4 fruit fly cellular contexts compared by ENCODE assay signal in genomic region chr3R:26893621-26894316, dm6.
TF ChIP-seq lines count a peak whose summit lies in the region.

No protein-coding gene starts in this region.

TF ChIP-seq in whole organism, adult, 20 proteins besides CTCF, POLR2A, EP300 and RAD21:
- TF ChIP-seq CG11617 (GFP tag; optimal IDR thresholded peaks at IDR 0.05; lab: Kevin White, UChicago) (no peak), kay (GFP tag; lab: Kevin White, UChicago; ENCODE audit: borderline replicate concordance) (peak; percentile 6)
TF ChIP-seq in whole organism, adult: peak in this region for 1.

TF ChIP-seq in whole organism, prepupa, 60 proteins besides CTCF, POLR2A, EP300 and RAD21 (continues in another document):
- TF ChIP-seq spab (GFP tag; optimal IDR thresholded peaks at IDR 0.05; lab: Kevin White, UChicago) (peak; percentile 17), Hr39 (GFP tag; optimal IDR thresholded peaks at IDR 0.05; lab: Kevin White, UChicago) (peak; percentile 54), svp (GFP tag; lab: Kevin White, UChicago) (peak; percentile 81), CG10631 (GFP tag; optimal IDR thresholded peaks at IDR 0.05; lab: Kevin White, UChicago) (peak; percentile 49), Eip75B (GFP tag; optimal IDR thresholded peaks at IDR 0.05; lab: Kevin White, UChicago) (peak; percentile 45), CG6163 (GFP tag; IDR thresholded peaks at IDR 0.05; lab: Robert Waterston, UW) (peak; percentile 54; the same call in 1 of the 3 replicates), CG8119 (GFP tag; IDR thresholded peaks at IDR 0.05; lab: Robert Waterston, UW) (peak; percentile 67), OdsH (GFP tag; optimal IDR thresholded peaks at IDR 0.05; lab: Kevin White, UChicago) (peak; percentile 47), CG8632 (GFP tag; optimal IDR thresholded peaks at IDR 0.05; lab: Kevin White, UChicago) (peak; percentile 32), CG3919 (GFP tag; optimal IDR thresholded peaks at IDR 0.05; lab: Kevin White, UChicago) (peak; percentile 61), CG6854 (GFP tag; optimal IDR thresholded peaks at IDR 0.05; lab: Kevin White, UChicago) (no peak), Gug (GFP tag; IDR thresholded peaks at IDR 0.05; lab: Robert Waterston, UW) (peak; percentile 31; the same call in 1 of the 2 replicates), Sox15 (GFP tag; optimal IDR thresholded peaks at IDR 0.05; lab: Kevin White, UChicago) (peak; percentile 31), salr (GFP tag; optimal IDR thresholded peaks at IDR 0.05; lab: Kevin White, UChicago) (peak in 1 of 2 experiments; percentile 31), fkh (GFP tag; optimal IDR thresholded peaks at IDR 0.05; lab: Kevin White, UChicago) (no peak), CG11762 (GFP tag; optimal IDR thresholded peaks at IDR 0.05; lab: Kevin White, UChicago; ENCODE audit: insufficient read depth) (peak; percentile 4), CG11902 (GFP tag; optimal IDR thresholded peaks at IDR 0.05; lab: Kevin White, UChicago) (peak; percentile 4), achi (GFP tag; optimal IDR thresholded peaks at IDR 0.05; lab: Kevin White, UChicago) (peak; percentile 53), Sox102F (GFP tag; optimal IDR thresholded peaks at IDR 0.05; lab: Kevin White, UChicago) (peak; percentile 51), CG11294 (GFP tag; IDR thresholded peaks at IDR 0.05; lab: Robert Waterston, UW) (no peak), Sox14 (GFP tag; optimal IDR thresholded peaks at IDR 0.05; lab: Kevin White, UChicago) (peak; percentile 64), eg (GFP tag; IDR thresholded peaks at IDR 0.05; lab: Robert Waterston, UW) (peak; percentile 33; the same call in 1 of the 3 replicates), esn (GFP tag; optimal IDR thresholded peaks at IDR 0.05; lab: Kevin White, UChicago) (peak; percentile 68), Smox (GFP tag; optimal IDR thresholded peaks at IDR 0.05; lab: Kevin White, UChicago) (peak; percentile 55), CG4318 (GFP tag; optimal IDR thresholded peaks at IDR 0.05; lab: Kevin White, UChicago) (peak; percentile 37), CG3032 (tag; optimal IDR thresholded peaks at IDR 0.05; lab: Kevin White, UChicago) (no peak), net (GFP tag; optimal IDR thresholded peaks at IDR 0.05; lab: Kevin White, UChicago) (peak; percentile 35), CG34406 (GFP tag; optimal IDR thresholded peaks at IDR 0.05; lab: Kevin White, UChicago) (peak; percentile 20), CG6808 (GFP tag; optimal IDR thresholded peaks at IDR 0.05; lab: Kevin White, UChicago) (no peak)

TF ChIP-seq in whole organism, pupa, 21 proteins besides CTCF, POLR2A, EP300 and RAD21:
- TF ChIP-seq CG15710 (tag; optimal IDR thresholded peaks at IDR 0.05; lab: Kevin White, UChicago) (peak; percentile 29), D1 (tag; optimal IDR thresholded peaks at IDR 0.05; lab: Kevin White, UChicago) (no peak), EcR (GFP tag; optimal IDR thresholded peaks at IDR 0.05; lab: Kevin White, UChicago) (peak; percentile 78), CG32121 (GFP tag; IDR thresholded peaks at IDR 0.05; lab: Robert Waterston, UW) (no peak), rn (GFP tag; IDR thresholded peaks at IDR 0.05; lab: Robert Waterston, UW) (no peak), gl (tag; optimal IDR thresholded peaks at IDR 0.05; lab: Kevin White, UChicago) (no peak), CG14655 (GFP tag; optimal IDR thresholded peaks at IDR 0.05; lab: Kevin White, UChicago) (peak; percentile 82), Pif1A (GFP tag; optimal IDR thresholded peaks at IDR 0.05; lab: Kevin White, UChicago) (peak; percentile 40), CG13204 (GFP tag; optimal IDR thresholded peaks at IDR 0.05; lab: Kevin White, UChicago) (no peak), CG8301 (tag; optimal IDR thresholded peaks at IDR 0.05; lab: Kevin White, UChicago) (peak; percentile 80), Pif1B (GFP tag; optimal IDR thresholded peaks at IDR 0.05; lab: Kevin White, UChicago) (no peak), fd96Ca (GFP tag; IDR thresholded peaks at IDR 0.05; lab: Robert Waterston, UW) (peak; percentile 52; the same call in 1 of the 3 replicates), CG4496 (GFP tag; IDR thresholded peaks at IDR 0.05; lab: Robert Waterston, UW) (no peak), CG34367 (tag; optimal IDR thresholded peaks at IDR 0.05; lab: Kevin White, UChicago) (peak; percentile 13), CG12605 (GFP tag; IDR thresholded peaks at IDR 0.05; lab: Robert Waterston, UW) (peak; percentile 25; the same call in 1 of the 2 replicates), Snoo (tag; optimal IDR thresholded peaks at IDR 0.05; lab: Kevin White, UChicago) (peak; percentile 18), CG17806 (tag; optimal IDR thresholded peaks at IDR 0.05; lab: Kevin White, UChicago) (peak; percentile 38), CG10348 (GFP tag; IDR thresholded peaks at IDR 0.05; lab: Robert Waterston, UW) (no peak), CG8159 (tag; optimal IDR thresholded peaks at IDR 0.05; lab: Kevin White, UChicago) (peak; percentile 43), Ets98B (GFP tag; IDR thresholded peaks at IDR 0.05; lab: Robert Waterston, UW) (peak; percentile 30; the same call in 1 of the 2 replicates), CG9948 (tag; optimal IDR thresholded peaks at IDR 0.05; lab: Kevin White, UChicago) (peak; percentile 42)

TF ChIP-seq in whole organism, wandering third instar larva, 38 proteins besides CTCF, POLR2A, EP300 and RAD21:
- no peak for TF ChIP-seq h (GFP tag; optimal IDR thresholded peaks at IDR 0.05; lab: Kevin White, UChicago)
- TF ChIP-seq usp (GFP tag; optimal IDR thresholded peaks at IDR 0.05; lab: Kevin White, UChicago) = no peak
- no peak for TF ChIP-seq dsf (GFP tag; optimal IDR thresholded peaks at IDR 0.05; lab: Kevin White, UChicago; ENCODE audit: borderline replicate concordance)
- peak; percentile 43 for TF ChIP-seq ey (GFP tag; optimal IDR thresholded peaks at IDR 0.05; lab: Kevin White, UChicago)
- no peak for TF ChIP-seq pan (optimal IDR thresholded peaks at IDR 0.05; lab: Kevin White, UChicago)
- peak; percentile 36 for TF ChIP-seq OdsH (GFP tag; optimal IDR thresholded peaks at IDR 0.05; lab: Kevin White, UChicago)
- peak; percentile 34 for TF ChIP-seq psq (GFP tag; optimal IDR thresholded peaks at IDR 0.05; lab: Kevin White, UChicago)
- TF ChIP-seq GATAd (GFP tag; optimal IDR thresholded peaks at IDR 0.05; lab: Kevin White, UChicago) = no peak
- peak; percentile 41 for TF ChIP-seq fru (GFP tag; optimal IDR thresholded peaks at IDR 0.05; lab: Kevin White, UChicago)
- TF ChIP-seq foxo (GFP tag; optimal IDR thresholded peaks at IDR 0.05; lab: Kevin White, UChicago) = peak in 1 of 2 experiments; percentile 47
- TF ChIP-seq tai (GFP tag; optimal IDR thresholded peaks at IDR 0.05; lab: Kevin White, UChicago) = no peak
- TF ChIP-seq Dfd (GFP tag; optimal IDR thresholded peaks at IDR 0.05; lab: Kevin White, UChicago) = no peak
- no peak for TF ChIP-seq N (GFP tag; optimal IDR thresholded peaks at IDR 0.05; lab: Kevin White, UChicago)
- TF ChIP-seq rgr (GFP tag; optimal IDR thresholded peaks at IDR 0.05; lab: Kevin White, UChicago) = peak; percentile 29
- no peak for TF ChIP-seq sv (GFP tag; optimal IDR thresholded peaks at IDR 0.05; lab: Kevin White, UChicago)
- peak; percentile 10 for TF ChIP-seq Sp1 (GFP tag; optimal IDR thresholded peaks at IDR 0.05; lab: Kevin White, UChicago)
- peak; percentile 29 for TF ChIP-seq br (GFP tag; optimal IDR thresholded peaks at IDR 0.05; lab: Kevin White, UChicago)
- TF ChIP-seq woc (GFP tag; optimal IDR thresholded peaks at IDR 0.05; lab: Kevin White, UChicago) = peak; percentile 22
- peak; percentile 13 for TF ChIP-seq HLH106 (tag; optimal IDR thresholded peaks at IDR 0.05; lab: Kevin White, UChicago)
TF ChIP-seq in whole organism, wandering third instar larva: peak in this region for 10.
